Worm (Caenorhabditis elegans): ENCODE measurements around the gene K04C1.2.

ce11 chrX:14257661-14258060 lies 19.2 kb downstream of the K04C1.2 start, which contains the start of gene E02H4.4:
- TF ChIP-seq unc-86 (tag; optimal IDR thresholded peaks at IDR 0.05) (no peak), sptf-1 (tag; optimal IDR thresholded peaks at IDR 0.05) (no peak), ama-1 (optimal IDR thresholded peaks at IDR 0.05) (no peak), snu-23 (GFP tag; optimal IDR thresholded peaks at IDR 0.05) (no peak), fkh-4 (tag; optimal IDR thresholded peaks at IDR 0.05; ENCODE audit: borderline replicate concordance) (no peak), lin-35 (GFP tag; optimal IDR thresholded peaks at IDR 0.05) (no peak), elt-2 (tag; optimal IDR thresholded peaks at IDR 0.05) (no peak), mep-1 (tag; optimal IDR thresholded peaks at IDR 0.05) (no peak), elt-3 (tag; optimal IDR thresholded peaks at IDR 0.05) (no peak), nhr-77 (tag; optimal IDR thresholded peaks at IDR 0.05) (no peak), nhr-11 (tag; optimal IDR thresholded peaks at IDR 0.05) (no peak)
